Worm (Caenorhabditis elegans) whole organism, late embryonic: ENCODE results near the gene Y48B6A.10.

Experiments
- C08G9.2 ChIP-seq: sonication (generic microtip); optimal IDR thresholded peaks from 2 replicates; lab custom pipeline; 2016; ENCODE audit warnings: mild to moderate bottlenecking, missing genetic modification characterization, moderate library complexity, missing compliant biosample characterization
- C38D4.7 ChIP-seq: fragments of 200-800 bp; sonication (Bioruptor generic); optimal IDR thresholded peaks from 2 replicates; lab custom pipeline; 2018; ENCODE audit warnings: mild to moderate bottlenecking, missing genetic modification characterization, moderate library complexity, missing compliant biosample characterization
- F13H6.1 ChIP-seq: sonication (generic microtip); optimal IDR thresholded peaks from 2 replicates; lab custom pipeline; 2016; ENCODE audit warnings: missing genetic modification characterization, missing compliant biosample characterization
- K09A11.1 ChIP-seq: sonication (generic microtip); optimal IDR thresholded peaks from 2 replicates; lab custom pipeline; 2017; ENCODE audit warnings: antibody characterized with exemption, mild to moderate bottlenecking, missing genetic modification characterization, missing compliant biosample characterization; ENCODE audit not compliant: insufficient read depth
- T23F11.4 ChIP-seq: fragments of 200-800 bp; sonication (Bioruptor generic); optimal IDR thresholded peaks from 2 replicates; lab custom pipeline; 2018; ENCODE audit warnings: mild to moderate bottlenecking, missing genetic modification characterization, missing compliant biosample characterization
- Y22D7AL.16 ChIP-seq: sonication (generic microtip); optimal IDR thresholded peaks from 2 replicates; lab custom pipeline; 2016; ENCODE audit warnings: missing genetic modification characterization, missing compliant biosample characterization
- ahr-1 ChIP-seq: sonication (generic microtip); optimal IDR thresholded peaks from 2 replicates; lab custom pipeline; 2016; ENCODE audit warnings: missing genetic modification characterization, missing compliant biosample characterization
- ama-1 ChIP-seq: fragments of 150-350 bp; optimal IDR thresholded peaks from 2 replicates; lab custom pipeline; 2014
- ceh-14 ChIP-seq: sonication (generic microtip); optimal IDR thresholded peaks from 2 replicates; lab custom pipeline; 2016; ENCODE audit warnings: missing genotype, missing genetic modification characterization, missing compliant biosample characterization
- ceh-18 ChIP-seq: sonication (generic microtip); optimal IDR thresholded peaks from 2 replicates; lab custom pipeline; 2016; ENCODE audit warnings: missing genetic modification characterization, missing compliant biosample characterization
- ceh-19 ChIP-seq: fragments of 200-800 bp; sonication (Bioruptor generic); optimal IDR thresholded peaks from 2 replicates; lab custom pipeline; 2018; ENCODE audit warnings: mild to moderate bottlenecking, missing genetic modification characterization, missing compliant biosample characterization
- ceh-22 ChIP-seq: sonication (generic microtip); optimal IDR thresholded peaks from 2 replicates; lab custom pipeline; 2017; ENCODE audit warnings: missing biosample characterization, missing genetic modification characterization
- ceh-24 ChIP-seq: sonication (generic microtip); optimal IDR thresholded peaks from 2 replicates; lab custom pipeline; 2016; ENCODE audit warnings: mild to moderate bottlenecking, missing genetic modification characterization, missing compliant biosample characterization
- ceh-6 ChIP-seq: fragments of 200-800 bp; sonication (Bioruptor generic); optimal IDR thresholded peaks from 2 replicates; lab custom pipeline; 2018; ENCODE audit warnings: mild to moderate bottlenecking, missing genetic modification characterization, missing compliant biosample characterization
- ceh-9 ChIP-seq: sonication (generic microtip); optimal IDR thresholded peaks from 2 replicates; lab custom pipeline; 2016; ENCODE audit warnings: mild to moderate bottlenecking, missing genetic modification characterization, inconsistent platforms, missing compliant biosample characterization
- che-1 ChIP-seq: sonication (generic microtip); optimal IDR thresholded peaks from 2 replicates; lab custom pipeline; 2016; ENCODE audit warnings: mild to moderate bottlenecking, missing genetic modification characterization, missing compliant biosample characterization
- elt-2 ChIP-seq: sonication (generic microtip); optimal IDR thresholded peaks from 2 replicates; lab custom pipeline; 2016; ENCODE audit warnings: missing genetic modification reagents, missing genetic modification characterization, missing compliant biosample characterization
- elt-4 ChIP-seq: sonication (generic microtip); optimal IDR thresholded peaks from 2 replicates; lab custom pipeline; 2016; ENCODE audit warnings: missing genetic modification characterization, missing compliant biosample characterization
- ets-4 ChIP-seq: sonication (generic microtip); optimal IDR thresholded peaks from 2 replicates; lab custom pipeline; 2016; ENCODE audit warnings: missing genetic modification characterization, missing compliant biosample characterization
- fax-1 ChIP-seq: sonication (generic microtip); optimal IDR thresholded peaks from 2 replicates; lab custom pipeline; 2016; ENCODE audit warnings: missing genotype, missing genetic modification characterization, missing compliant biosample characterization
- hlh-30 ChIP-seq: sonication (generic microtip); optimal IDR thresholded peaks from 2 replicates; lab custom pipeline; 2017; ENCODE audit warnings: antibody characterized with exemption, missing genetic modification characterization, missing compliant biosample characterization; ENCODE audit not compliant: insufficient read depth
- hlh-6 ChIP-seq: sonication (generic microtip); optimal IDR thresholded peaks from 2 replicates; lab custom pipeline; 2016; ENCODE audit warnings: missing genotype, missing genetic modification characterization, missing compliant biosample characterization
- lin-11 ChIP-seq: fragments of 200-800 bp; sonication (Bioruptor generic); optimal IDR thresholded peaks from 2 replicates; lab custom pipeline; 2018; ENCODE audit warnings: mild to moderate bottlenecking, missing genetic modification characterization, missing compliant biosample characterization
- madf-2 ChIP-seq: sonication (generic microtip); optimal IDR thresholded peaks from 2 replicates; lab custom pipeline; 2017; ENCODE audit warnings: missing genetic modification characterization, missing compliant biosample characterization
- mec-3 ChIP-seq: sonication (generic microtip); optimal IDR thresholded peaks from 2 replicates; lab custom pipeline; 2016; ENCODE audit warnings: borderline replicate concordance, missing genetic modification characterization, missing compliant biosample characterization
- nfya-1 ChIP-seq: sonication (generic microtip); optimal IDR thresholded peaks from 2 replicates; lab custom pipeline; 2017; ENCODE audit warnings: missing genetic modification characterization, mild to moderate bottlenecking, missing compliant biosample characterization, antibody characterized with exemption, moderate library complexity
- nhr-232 ChIP-seq: sonication (generic microtip); optimal IDR thresholded peaks from 2 replicates; lab custom pipeline; 2016; ENCODE audit warnings: missing genetic modification characterization, missing compliant biosample characterization
- npax-4 ChIP-seq: sonication (generic microtip); optimal IDR thresholded peaks from 2 replicates; lab custom pipeline; 2016; ENCODE audit warnings: missing genetic modification characterization, missing compliant biosample characterization
- odd-2 ChIP-seq: sonication (generic microtip); optimal IDR thresholded peaks from 2 replicates; lab custom pipeline; 2017; ENCODE audit warnings: antibody characterized with exemption, mild to moderate bottlenecking, missing genetic modification characterization, missing compliant biosample characterization
- pat-9 ChIP-seq: fragments of 200-800 bp; sonication (Bioruptor generic); optimal IDR thresholded peaks from 2 replicates; lab custom pipeline; 2018; ENCODE audit warnings: mild to moderate bottlenecking, missing genetic modification characterization, moderate library complexity, missing compliant biosample characterization
- pha-2 ChIP-seq: sonication (generic microtip); optimal IDR thresholded peaks from 2 replicates; lab custom pipeline; 2017; ENCODE audit warnings: mild to moderate bottlenecking, missing genetic modification characterization, missing compliant biosample characterization
- pqm-1 ChIP-seq: sonication (generic microtip); optimal IDR thresholded peaks from 2 replicates; lab custom pipeline; 2016; ENCODE audit warnings: missing genetic modification characterization, missing compliant biosample characterization
- pros-1 ChIP-seq: fragments of 150-350 bp; optimal IDR thresholded peaks from 2 replicates; lab custom pipeline; 2014; ENCODE audit warnings: missing biosample characterization, missing genetic modification reagents, missing genetic modification characterization
- ref-2 ChIP-seq: sonication (generic microtip); optimal IDR thresholded peaks from 2 replicates; lab custom pipeline; 2016; ENCODE audit warnings: missing genetic modification characterization, missing compliant biosample characterization
- sdc-2 ChIP-seq: sonication (generic microtip); optimal IDR thresholded peaks from 2 replicates; lab custom pipeline; 2016; ENCODE audit warnings: missing genotype, missing genetic modification characterization, missing compliant biosample characterization
- sox-2 ChIP-seq: fragments of 200-800 bp; sonication (Bioruptor generic); IDR thresholded peaks from 2 replicates; pipeline ENCODE4 v1.3.6; 2022; ENCODE audit warnings: missing genetic modification reagents, missing genetic modification characterization, missing compliant biosample characterization
- sox-4 ChIP-seq: sonication (generic microtip); optimal IDR thresholded peaks from 2 replicates; lab custom pipeline; 2017; ENCODE audit warnings: mild to moderate bottlenecking, missing genetic modification characterization, inconsistent platforms, missing compliant biosample characterization
- syd-9 ChIP-seq: sonication (generic microtip); optimal IDR thresholded peaks from 2 replicates; lab custom pipeline; 2016; ENCODE audit warnings: mild to moderate bottlenecking, missing genetic modification characterization, moderate library complexity, missing compliant biosample characterization
- tbx-2 ChIP-seq: sonication (generic microtip); optimal IDR thresholded peaks from 2 replicates; lab custom pipeline; 2016; ENCODE audit warnings: missing genetic modification characterization, missing compliant biosample characterization
- tbx-7 ChIP-seq: sonication (generic microtip); optimal IDR thresholded peaks from 2 replicates; lab custom pipeline; 2016; ENCODE audit warnings: missing genotype, missing genetic modification characterization, missing compliant biosample characterization
- unc-3 ChIP-seq, 2 experiments: fragments of 200-800 bp in 1 of 2; sonication (Bioruptor generic) in 1 of 2; sonication (generic microtip) in 1 of 2; conservative IDR thresholded peaks in 1 of 2; optimal IDR thresholded peaks in 1 of 2; 2 replicates each; pipeline versions ENCODE4 v1.3.6 to Lab custom; 2016 to 2022; ENCODE audit warnings: missing compliant biosample characterization in 2 of 2, missing genetic modification characterization in 2 of 2, missing genetic modification reagents in 1 of 2
- unc-42 ChIP-seq: sonication (generic microtip); optimal IDR thresholded peaks from 2 replicates; lab custom pipeline; 2016; ENCODE audit warnings: missing genotype, missing genetic modification characterization, missing compliant biosample characterization
- unc-55 ChIP-seq: sonication (generic microtip); optimal IDR thresholded peaks from 2 replicates; lab custom pipeline; 2017; ENCODE audit warnings: missing biosample characterization, missing genetic modification reagents, missing genetic modification characterization
- zip-5 ChIP-seq: sonication (generic microtip); optimal IDR thresholded peaks from 2 replicates; lab custom pipeline; 2016; ENCODE audit warnings: missing genetic modification characterization, missing compliant biosample characterization
- ztf-16 ChIP-seq: sonication (generic microtip); optimal IDR thresholded peaks from 2 replicates; lab custom pipeline; 2017; ENCODE audit warnings: missing genetic modification characterization, missing compliant biosample characterization

Gene Y48B6A.10

DNA sequence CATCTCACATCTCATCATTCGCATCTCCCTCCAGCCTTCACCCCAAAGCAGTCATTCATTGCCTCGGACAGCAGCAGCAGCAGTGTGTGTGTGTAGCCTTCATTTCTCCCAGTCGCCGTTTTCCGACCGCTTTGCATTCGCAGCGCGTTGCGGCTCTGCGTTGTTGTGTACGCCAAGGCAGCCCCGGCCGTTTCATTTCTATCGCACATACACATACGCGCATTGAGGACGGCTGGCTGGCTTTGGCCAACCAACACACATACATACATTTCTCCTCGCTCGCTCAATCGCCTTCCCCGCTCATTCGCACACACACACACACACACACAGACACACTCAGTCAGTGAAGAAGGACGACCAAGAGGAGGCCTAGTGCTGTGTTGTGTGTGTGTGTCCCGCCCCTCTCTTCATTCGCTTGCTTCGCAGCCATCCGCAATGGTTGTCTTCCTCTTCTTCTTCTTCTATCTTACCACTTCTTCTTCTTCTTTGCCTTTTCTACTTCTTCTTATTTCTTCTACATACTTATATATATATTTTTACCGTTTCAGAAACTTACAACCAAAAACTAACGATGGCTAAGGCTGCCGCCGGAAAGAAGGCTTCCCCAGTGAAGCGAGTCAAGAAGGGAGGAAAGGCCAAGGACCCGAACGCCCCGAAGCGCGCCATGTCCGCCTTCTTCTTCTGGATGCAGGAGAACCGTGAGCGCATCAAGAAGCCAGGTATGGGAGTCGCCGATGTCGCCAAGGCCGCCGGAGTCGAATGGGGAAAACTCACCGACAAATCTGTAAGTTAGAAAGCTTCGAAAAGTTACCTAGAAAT lies 36.1 kb downstream of the Y48B6A.10 start, which contains the start of gene hmg-1.1 (continued):
- TF ChIP-seq pros-1 (tag; lab: Kevin White, UChicago) (peak; percentile 74), tbx-7 (tag; lab: Kevin White, UChicago) (no peak), madf-2 (peak; percentile 100), Y22D7AL.16 (tag; lab: Kevin White, UChicago) (no peak), ceh-18 (tag; lab: Kevin White, UChicago) (peak; percentile 95), sox-4 (tag; lab: Kevin White, UChicago) (peak; percentile 26), ceh-19 (GFP tag; lab: Kevin White, UChicago) (peak; percentile 85), ztf-16 (peak; percentile 5), pat-9 (tag; lab: Kevin White, UChicago) (no peak), pha-2 (tag; lab: Kevin White, UChicago) (peak; percentile 39), ceh-14 (tag; lab: Kevin White, UChicago) (peak; percentile 82), C08G9.2 (tag; lab: Kevin White, UChicago) (no peak), ceh-6 (GFP tag; lab: Kevin White, UChicago) (peak; percentile 64)

DNA sequence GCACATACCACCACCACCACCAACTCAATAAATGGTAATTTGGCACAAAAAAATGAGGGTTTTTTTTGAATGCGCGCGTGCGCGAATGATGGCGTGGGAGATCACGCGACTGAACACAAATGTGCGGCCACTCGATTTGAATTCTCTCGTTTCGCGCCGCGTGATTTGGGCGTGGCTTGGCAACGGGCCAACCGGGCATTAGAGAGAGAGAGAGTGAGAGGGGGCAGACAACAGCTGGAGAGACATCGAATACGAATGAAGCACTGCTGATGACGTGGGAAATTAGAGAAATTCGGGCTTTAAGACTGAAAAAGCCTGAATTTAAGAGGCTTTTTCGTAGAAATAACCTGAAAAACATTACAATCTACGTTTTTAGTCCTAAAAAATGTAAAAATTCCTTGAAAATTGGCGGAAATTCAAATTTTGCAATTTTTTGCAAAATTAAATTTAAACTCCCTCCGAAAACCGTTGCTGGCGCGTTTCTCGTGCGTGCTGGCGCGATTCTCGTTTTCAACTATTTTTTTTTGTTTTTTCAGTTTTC lies 37.3 kb downstream of the Y48B6A.10 start:
- TF ChIP-seq tbx-2 (tag; lab: Kevin White, UChicago) = peak; percentile 89
- peak; percentile 3; the same call in 1 of the 2 replicates for TF ChIP-seq sox-2 (GFP tag; lab: Robert Waterston, UW)
- TF ChIP-seq ama-1 = peak; percentile 90
- peak; percentile 36 for TF ChIP-seq Y22D7AL.16 (tag; lab: Kevin White, UChicago)
- peak; percentile 61 for TF ChIP-seq C08G9.2 (tag; lab: Kevin White, UChicago)
- peak; percentile 6 for TF ChIP-seq K09A11.1
- peak; percentile 16 for TF ChIP-seq che-1 (tag; lab: Kevin White, UChicago)
- TF ChIP-seq unc-42 (tag; lab: Kevin White, UChicago) = peak; percentile 85
- no peak for TF ChIP-seq ceh-24 (tag; lab: Kevin White, UChicago)
- no peak for TF ChIP-seq nhr-232 (tag; lab: Kevin White, UChicago)
- TF ChIP-seq hlh-30 (tag; lab: Kevin White, UChicago) = peak; percentile 97
- peak; percentile 11 for TF ChIP-seq sox-4 (tag; lab: Kevin White, UChicago)
- peak; percentile 88 for TF ChIP-seq ref-2 (tag; lab: Kevin White, UChicago)
- TF ChIP-seq ceh-19 (GFP tag; lab: Kevin White, UChicago) = peak; percentile 74
- peak; percentile 0 for TF ChIP-seq lin-11
- peak; percentile 53 for TF ChIP-seq pha-2 (tag; lab: Kevin White, UChicago)
- TF ChIP-seq pros-1 (tag; lab: Kevin White, UChicago) = peak; percentile 55
- TF ChIP-seq T23F11.4 (GFP tag; lab: Kevin White, UChicago) = peak; percentile 26
- peak; percentile 72 for TF ChIP-seq ets-4 (tag; lab: Kevin White, UChicago)
- TF ChIP-seq sdc-2 = peak; percentile 60
- peak; percentile 37 for TF ChIP-seq hlh-6 (tag; lab: Kevin White, UChicago)
- TF ChIP-seq elt-4 = no peak
- TF ChIP-seq fax-1 = peak; percentile 16
- peak; percentile 79 for TF ChIP-seq ceh-14 (tag; lab: Kevin White, UChicago)
- peak; percentile 93 for TF ChIP-seq ceh-18 (tag; lab: Kevin White, UChicago)
- no peak for TF ChIP-seq zip-5
- TF ChIP-seq npax-4 = no peak
- TF ChIP-seq tbx-7 (tag; lab: Kevin White, UChicago) = peak; percentile 10
- TF ChIP-seq elt-2 = peak; percentile 76
- peak; percentile 9 for TF ChIP-seq C38D4.7 (GFP tag; lab: Kevin White, UChicago)
- peak; percentile 47 for TF ChIP-seq ceh-22 (tag; lab: Kevin White, UChicago)
- no peak for TF ChIP-seq unc-3 (GFP tag; conservative IDR thresholded peaks at IDR 0.05; lab: Robert Waterston, UW)
- TF ChIP-seq unc-3 (tag; optimal IDR thresholded peaks at IDR 0.05; lab: Kevin White, UChicago) = peak; percentile 56
- TF ChIP-seq ceh-9 (tag; lab: Kevin White, UChicago) = peak; percentile 54
- peak; percentile 64 for TF ChIP-seq F13H6.1 (tag; lab: Kevin White, UChicago)
- no peak for TF ChIP-seq odd-2 (tag; lab: Kevin White, UChicago)
- TF ChIP-seq ztf-16 = peak; percentile 27
- TF ChIP-seq mec-3 (tag; lab: Kevin White, UChicago) = no peak
- TF ChIP-seq unc-55 = peak; percentile 74
- TF ChIP-seq syd-9 (tag; lab: Kevin White, UChicago) = peak; percentile 36
- TF ChIP-seq pqm-1 = no peak
- TF ChIP-seq madf-2 = peak; percentile 99
- peak; percentile 39 for TF ChIP-seq ahr-1
- TF ChIP-seq nfya-1 (tag; lab: Kevin White, UChicago) = peak; percentile 94
